Fruit fly (Drosophila melanogaster): Measurements from ENCODE around the gene hwt.

hwt gene

dm6 chrX:12470187-12470931 lies 97.9 kb downstream of the hwt start (continued):
- TF ChIP-seq ftz-f1 (GFP tag; optimal IDR thresholded peaks at IDR 0.05) = no peak
- TF ChIP-seq Tbp (GFP tag; optimal IDR thresholded peaks at IDR 0.05) = no peak
- TF ChIP-seq gsb (GFP tag; IDR thresholded peaks at IDR 0.05) = peak; percentile 41; the same call in 1 of the 2 replicates
- no peak for TF ChIP-seq CG7271 (tag; optimal IDR thresholded peaks at IDR 0.05)
- TF ChIP-seq dan (GFP tag; IDR thresholded peaks at IDR 0.05) = no peak
- peak; percentile 24 for TF ChIP-seq CG6683 (GFP tag; optimal IDR thresholded peaks at IDR 0.05)
- TF ChIP-seq luna (GFP tag; optimal IDR thresholded peaks at IDR 0.05) = no peak
- TF ChIP-seq CG9932 (GFP tag; IDR thresholded peaks at IDR 0.05) = peak; percentile 80
- peak; percentile 67 for TF ChIP-seq ranshi (GFP tag; IDR thresholded peaks at IDR 0.05)
- peak; percentile 28 for TF ChIP-seq CG6654 (GFP tag; optimal IDR thresholded peaks at IDR 0.05)
- peak; percentile 16 for TF ChIP-seq CG1603 (tag; optimal IDR thresholded peaks at IDR 0.05)
- TF ChIP-seq danr (GFP tag; IDR thresholded peaks at IDR 0.05) = 0 out of 2 replicates have a peak, but pooled peaks have one; percentile 40
- TF ChIP-seq klu (GFP tag; IDR thresholded peaks at IDR 0.05) = peak; percentile 59; the same call in 1 of the 2 replicates
- TF ChIP-seq Fer3 (tag; optimal IDR thresholded peaks at IDR 0.05) = peak; percentile 72
- TF ChIP-seq CG6791 (GFP tag; IDR thresholded peaks at IDR 0.05; ENCODE audit: partially characterized antibody) = no peak
- no peak for TF ChIP-seq HLH54F (GFP tag; optimal IDR thresholded peaks at IDR 0.05)
- peak; percentile 39; the same call in 1 of the 2 replicates for TF ChIP-seq unc-4 (GFP tag; IDR thresholded peaks at IDR 0.05; ENCODE audit: partially characterized antibody)
- TF ChIP-seq CG7357 (GFP tag; IDR thresholded peaks at IDR 0.05) = 0 out of 3 replicates have a peak, but pooled peaks have one; percentile 13
- TF ChIP-seq maf-S (GFP tag; optimal IDR thresholded peaks at IDR 0.05) = no peak
- TF ChIP-seq CG4820 (GFP tag; optimal IDR thresholded peaks at IDR 0.05) = peak; percentile 18
- TF ChIP-seq CG9215 (GFP tag; IDR thresholded peaks at IDR 0.05) = peak; percentile 72
- TF ChIP-seq Poxn (GFP tag; IDR thresholded peaks at IDR 0.05) = peak; percentile 58
- TF ChIP-seq Sox102F (GFP tag; optimal IDR thresholded peaks at IDR 0.05) = peak; percentile 62
- TF ChIP-seq CG30431 (GFP tag; optimal IDR thresholded peaks at IDR 0.05) = peak; percentile 10
- peak; percentile 56 for TF ChIP-seq HHEX (GFP tag; optimal IDR thresholded peaks at IDR 0.05)
- no peak for TF ChIP-seq bab2 (GFP tag; optimal IDR thresholded peaks at IDR 0.05)
- no peak for TF ChIP-seq sc (optimal IDR thresholded peaks at IDR 0.05)
- peak; percentile 20 for TF ChIP-seq sc (GFP tag; optimal IDR thresholded peaks at IDR 0.05)
- TF ChIP-seq gt (GFP tag; IDR thresholded peaks at IDR 0.05) = no peak
- peak; percentile 86 to 97 for TF ChIP-seq Trl (optimal IDR thresholded peaks at IDR 0.05)
- no peak for TF ChIP-seq Trl (GFP tag; optimal IDR thresholded peaks at IDR 0.05)
- TF ChIP-seq sna (GFP tag; IDR thresholded peaks at IDR 0.05; ENCODE audit: partially characterized antibody) = no peak
- TF ChIP-seq Chrac-16 (GFP tag; optimal IDR thresholded peaks at IDR 0.05) = peak; percentile 19
- TF ChIP-seq mam (GFP tag; optimal IDR thresholded peaks at IDR 0.05) = peak; percentile 11
- TF ChIP-seq BtbVII (GFP tag; optimal IDR thresholded peaks at IDR 0.05) = peak; percentile 52
- TF ChIP-seq CG31365 (tag; optimal IDR thresholded peaks at IDR 0.05) = no peak
- peak; percentile 15; the same call in 1 of the 2 replicates for TF ChIP-seq MBD-R2 (GFP tag; IDR thresholded peaks at IDR 0.05)
- peak; percentile 32; the same call in 1 of the 2 replicates for TF ChIP-seq sob (GFP tag; IDR thresholded peaks at IDR 0.05)
- TF ChIP-seq CG34376 (GFP tag; optimal IDR thresholded peaks at IDR 0.05) = peak; percentile 17
- TF ChIP-seq mld (GFP tag; IDR thresholded peaks at IDR 0.05; ENCODE audit: partially characterized antibody) = no peak
- no peak for TF ChIP-seq CG1792 (GFP tag; optimal IDR thresholded peaks at IDR 0.05)
- TF ChIP-seq Bteb2 (GFP tag; optimal IDR thresholded peaks at IDR 0.05) = no peak
- peak; percentile 62 for TF ChIP-seq Oli (tag; optimal IDR thresholded peaks at IDR 0.05)
- no peak for TF ChIP-seq CG8290 (GFP tag; optimal IDR thresholded peaks at IDR 0.05)
- TF ChIP-seq CG8290 (tag; optimal IDR thresholded peaks at IDR 0.05) = peak in 1 of 2 experiments; percentile 21
- TF ChIP-seq CG6813 (GFP tag; optimal IDR thresholded peaks at IDR 0.05) = peak; percentile 43
- peak in 1 of 3 experiments; percentile 2 for TF ChIP-seq lola (GFP tag; optimal IDR thresholded peaks at IDR 0.05)
- TF ChIP-seq twi (tag; optimal IDR thresholded peaks at IDR 0.05) = no peak
- TF ChIP-seq CG12299 (tag; optimal IDR thresholded peaks at IDR 0.05) = peak; percentile 57
- 0 out of 2 replicates have a peak, but pooled peaks have one; percentile 14 for TF ChIP-seq onecut (GFP tag; IDR thresholded peaks at IDR 0.05)
